Worm (Caenorhabditis elegans) whole organism, L1 larva: Measurements from ENCODE around the gene cyp-25A4.

Experiments used
- C04F5.9 ChIP-seq: sonication (generic microtip); optimal IDR thresholded peaks from 2 replicates; lab custom pipeline; 2016; ENCODE audit warnings: missing genetic modification characterization, missing compliant biosample characterization
- ceh-63 ChIP-seq: fragments of 200-800 bp; sonication (Bioruptor generic); optimal IDR thresholded peaks from 2 replicates; lab custom pipeline; 2018; ENCODE audit warnings: mild to moderate bottlenecking, missing genetic modification characterization, missing compliant biosample characterization
- lin-15B ChIP-seq: fragments of 150-350 bp; sonication (generic microtip); optimal IDR thresholded peaks from 3 replicates; lab custom pipeline; 2014; ENCODE audit warnings: missing biosample characterization, missing genetic modification characterization
- mep-1 ChIP-seq: fragments of 150-350 bp; optimal IDR thresholded peaks from 2 replicates; lab custom pipeline; 2014; ENCODE audit warnings: missing biosample characterization, missing genetic modification characterization
- nhr-11 ChIP-seq: fragments of 150-350 bp; optimal IDR thresholded peaks from 2 replicates; lab custom pipeline; 2014; ENCODE audit warnings: missing biosample characterization, missing genetic modification characterization
- pqm-1 ChIP-seq: sonication (generic microtip); optimal IDR thresholded peaks from 3 replicates; lab custom pipeline; 2017; ENCODE audit warnings: missing biosample characterization, missing genetic modification characterization
- snpc-4 ChIP-seq: fragments of 150-350 bp; optimal IDR thresholded peaks from 2 replicates; lab custom pipeline; 2014; ENCODE audit warnings: missing biosample characterization, missing genetic modification characterization
- sox-4 ChIP-seq: sonication (generic microtip); optimal IDR thresholded peaks from 2 replicates; lab custom pipeline; 2016; ENCODE audit warnings: missing genetic modification characterization, missing compliant biosample characterization
- tbx-2 ChIP-seq: sonication (generic microtip); optimal IDR thresholded peaks from 2 replicates; lab custom pipeline; 2016; ENCODE audit warnings: missing genetic modification characterization, missing compliant biosample characterization
- unc-130 ChIP-seq: fragments of 150-350 bp; optimal IDR thresholded peaks from 2 replicates; lab custom pipeline; 2017; ENCODE audit warnings: missing biosample characterization, missing genetic modification characterization, inconsistent platforms
- unc-62 ChIP-seq: fragments of 150-350 bp; optimal IDR thresholded peaks from 2 replicates; lab custom pipeline; 2014; ENCODE audit warnings: missing biosample characterization, missing genetic modification reagents, missing genetic modification characterization
- ztf-4 ChIP-seq: fragments of 150-350 bp; optimal IDR thresholded peaks from 2 replicates; lab custom pipeline; 2014; ENCODE audit warnings: missing biosample characterization, missing genetic modification characterization

ce11 chrIII:3819579-3819978 lies 32.3 kb downstream of the cyp-25A4 start, which contains the start of gene dpy-27:
- TF ChIP-seq tbx-2 (no peak), snpc-4 (no peak), ztf-4 (tag; lab: Kevin White, UChicago) (no peak), ceh-63 (GFP tag; lab: Kevin White, UChicago) (no peak), sox-4 (tag; lab: Kevin White, UChicago) (no peak), pqm-1 (tag; lab: Kevin White, UChicago) (no peak), unc-62 (GFP tag; lab: Kevin White, UChicago) (no peak), nhr-11 (tag; lab: Kevin White, UChicago) (no peak), mep-1 (tag; lab: Kevin White, UChicago) (no peak), unc-130 (tag; lab: Kevin White, UChicago) (no peak), C04F5.9 (no peak), lin-15B (no peak)
